Fruit fly (Drosophila melanogaster): Measurements from ENCODE around the gene Cyp1.
A peak's percentile ranks its signal among the peaks of the same experiment; 100 is the strongest.

Gene Cyp1

dm6 chrX:16288492-16288964 is 31.6 kb downstream of the Cyp1 start, which contains the start of the genes CG32576 and caz:
Gene CG32576 (minus strand): TSS chrX:16288533.
Gene caz (plus strand): TSS chrX:16288810.
- TF ChIP-seq CG15710 (tag; optimal IDR thresholded peaks at IDR 0.05): peak; percentile 10
- TF ChIP-seq CG4496 (GFP tag; IDR thresholded peaks at IDR 0.05): no peak

dm6 chrX:16286083-16286666 is 34.0 kb downstream of the Cyp1 start, which contains the start of gene UQCR-14:
Gene UQCR-14 (plus strand): TSS chrX:16286288.
- TF ChIP-seq Ets98B (GFP tag; IDR thresholded peaks at IDR 0.05) (0 out of 2 replicates have a peak, but pooled peaks have one; percentile 9), CG9948 (tag; optimal IDR thresholded peaks at IDR 0.05) (no peak)

dm6 chrX:16285186-16285585 is 35.0 kb downstream of the Cyp1 start:
- TF ChIP-seq D1 (tag; optimal IDR thresholded peaks at IDR 0.05) (no peak), EcR (GFP tag; optimal IDR thresholded peaks at IDR 0.05) (no peak), gl (tag; optimal IDR thresholded peaks at IDR 0.05) (no peak), Pif1A (GFP tag; optimal IDR thresholded peaks at IDR 0.05) (no peak), CG10348 (GFP tag; IDR thresholded peaks at IDR 0.05) (no peak), Snoo (tag; optimal IDR thresholded peaks at IDR 0.05) (peak; percentile 0), CG17806 (tag; optimal IDR thresholded peaks at IDR 0.05) (no peak), Pif1B (GFP tag; optimal IDR thresholded peaks at IDR 0.05) (no peak), CG14655 (GFP tag; optimal IDR thresholded peaks at IDR 0.05) (no peak), CG4496 (GFP tag; IDR thresholded peaks at IDR 0.05) (peak; percentile 35; the same call in 2 of the 3 replicates), CG32121 (GFP tag; IDR thresholded peaks at IDR 0.05) (no peak)

- TF ChIP-seq EcR (GFP tag; optimal IDR thresholded peaks at IDR 0.05): peak; percentile 16
- no peak for TF ChIP-seq CG32121 (GFP tag; IDR thresholded peaks at IDR 0.05)
Measured at dm6 chrX:16281717-16282529, 38.2 kb downstream of the Cyp1 start.

- no peak for TF ChIP-seq CG14655 (GFP tag; optimal IDR thresholded peaks at IDR 0.05)
Measured at dm6 chrX:16281305-16281704, 38.9 kb downstream of the Cyp1 start.

dm6 chrX:16279340-16279941 is 40.7 kb downstream of the Cyp1 start:
- TF ChIP-seq CG15710 (tag; optimal IDR thresholded peaks at IDR 0.05) (peak; percentile 88), CG14655 (GFP tag; optimal IDR thresholded peaks at IDR 0.05) (peak; percentile 84), fd96Ca (GFP tag; IDR thresholded peaks at IDR 0.05) (peak; percentile 95), CG17806 (tag; optimal IDR thresholded peaks at IDR 0.05) (peak; percentile 81), Pif1A (GFP tag; optimal IDR thresholded peaks at IDR 0.05) (peak; percentile 86), CG13204 (GFP tag; optimal IDR thresholded peaks at IDR 0.05) (peak; percentile 50), EcR (GFP tag; optimal IDR thresholded peaks at IDR 0.05) (peak; percentile 0), CG9948 (tag; optimal IDR thresholded peaks at IDR 0.05) (peak; percentile 79), CG10348 (GFP tag; IDR thresholded peaks at IDR 0.05) (peak; percentile 84), CG34367 (tag; optimal IDR thresholded peaks at IDR 0.05) (peak; percentile 75), gl (tag; optimal IDR thresholded peaks at IDR 0.05) (peak; percentile 69), CG8301 (tag; optimal IDR thresholded peaks at IDR 0.05) (peak; percentile 78), rn (GFP tag; IDR thresholded peaks at IDR 0.05) (peak; percentile 84), CG8159 (tag; optimal IDR thresholded peaks at IDR 0.05) (peak; percentile 86), CG32121 (GFP tag; IDR thresholded peaks at IDR 0.05) (peak; percentile 92), Snoo (tag; optimal IDR thresholded peaks at IDR 0.05) (peak; percentile 97), Pif1B (GFP tag; optimal IDR thresholded peaks at IDR 0.05) (peak; percentile 84), D1 (tag; optimal IDR thresholded peaks at IDR 0.05) (no peak), CG12605 (GFP tag; IDR thresholded peaks at IDR 0.05) (peak; percentile 82; the same call in 1 of the 2 replicates), Ets98B (GFP tag; IDR thresholded peaks at IDR 0.05) (peak; percentile 93), CG4496 (GFP tag; IDR thresholded peaks at IDR 0.05) (peak; percentile 97)

- TF ChIP-seq CG8159 (tag; optimal IDR thresholded peaks at IDR 0.05) (peak; percentile 87), fd96Ca (GFP tag; IDR thresholded peaks at IDR 0.05) (peak; percentile 92), CG13204 (GFP tag; optimal IDR thresholded peaks at IDR 0.05) (peak; percentile 88), gl (tag; optimal IDR thresholded peaks at IDR 0.05) (peak; percentile 81), CG15710 (tag; optimal IDR thresholded peaks at IDR 0.05) (peak; percentile 90), CG14655 (GFP tag; optimal IDR thresholded peaks at IDR 0.05) (peak; percentile 87), Pif1A (GFP tag; optimal IDR thresholded peaks at IDR 0.05) (peak; percentile 76), CG32121 (GFP tag; IDR thresholded peaks at IDR 0.05) (peak; percentile 79), CG17806 (tag; optimal IDR thresholded peaks at IDR 0.05) (peak; percentile 83), Pif1B (GFP tag; optimal IDR thresholded peaks at IDR 0.05) (peak; percentile 83), CG8301 (tag; optimal IDR thresholded peaks at IDR 0.05) (peak; percentile 84), D1 (tag; optimal IDR thresholded peaks at IDR 0.05) (peak; percentile 22), CG12605 (GFP tag; IDR thresholded peaks at IDR 0.05) (peak; percentile 87), CG34367 (tag; optimal IDR thresholded peaks at IDR 0.05) (peak; percentile 88), Ets98B (GFP tag; IDR thresholded peaks at IDR 0.05) (peak; percentile 89), CG10348 (GFP tag; IDR thresholded peaks at IDR 0.05) (no peak), rn (GFP tag; IDR thresholded peaks at IDR 0.05) (peak; percentile 37; the same call in 1 of the 2 replicates), CG9948 (tag; optimal IDR thresholded peaks at IDR 0.05) (peak; percentile 83), EcR (GFP tag; optimal IDR thresholded peaks at IDR 0.05) (peak; percentile 51), CG4496 (GFP tag; IDR thresholded peaks at IDR 0.05) (peak; percentile 90), Snoo (tag; optimal IDR thresholded peaks at IDR 0.05) (peak; percentile 78)
Measured at dm6 chrX:16278783-16279182, 41.4 kb downstream of the Cyp1 start.
